Fruit fly (Drosophila melanogaster): ENCODE measurements around the gene Abd-B.

Abd-B gene

dm6 chr3R:16882491-16882933 is 89.5 kb downstream of the Abd-B start (continued):
- TF ChIP-seq gfzf (GFP tag; optimal IDR thresholded peaks at IDR 0.05), result no peak
- TF ChIP-seq Med (GFP tag), result peak; percentile 82
- no peak for TF ChIP-seq Dip3 (GFP tag; optimal IDR thresholded peaks at IDR 0.05)
- TF ChIP-seq ro (GFP tag; IDR thresholded peaks at IDR 0.05), result no peak
- no peak for TF ChIP-seq Dfd (GFP tag; optimal IDR thresholded peaks at IDR 0.05)
- no peak for TF ChIP-seq Asciz (GFP tag; optimal IDR thresholded peaks at IDR 0.05)
- no peak for TF ChIP-seq ham (GFP tag; IDR thresholded peaks at IDR 0.05)
- peak; percentile 30; the same call in 1 of the 2 replicates for TF ChIP-seq CG17328 (GFP tag; IDR thresholded peaks at IDR 0.05)
- no peak for TF ChIP-seq slp2 (GFP tag; optimal IDR thresholded peaks at IDR 0.05)
- TF ChIP-seq CG8388 (GFP tag; optimal IDR thresholded peaks at IDR 0.05), result no peak
- no peak for TF ChIP-seq MESR4 (GFP tag; optimal IDR thresholded peaks at IDR 0.05)
- peak; percentile 18 for TF ChIP-seq CG2712 (tag; optimal IDR thresholded peaks at IDR 0.05)
- no peak for TF ChIP-seq Lhr (GFP tag; optimal IDR thresholded peaks at IDR 0.05)
- TF ChIP-seq CG18476 (GFP tag; optimal IDR thresholded peaks at IDR 0.05), result no peak
- TF ChIP-seq kah (GFP tag; optimal IDR thresholded peaks at IDR 0.05), result no peak
- no peak for TF ChIP-seq nerfin-2 (GFP tag; IDR thresholded peaks at IDR 0.05; ENCODE audit: partially characterized antibody)
- TF ChIP-seq nerfin-1 (tag; optimal IDR thresholded peaks at IDR 0.05), result peak; percentile 57
- TF ChIP-seq org-1 (GFP tag; optimal IDR thresholded peaks at IDR 0.05), result no peak
- 0 out of 3 replicates have a peak, but pooled peaks have one; percentile 26 for TF ChIP-seq CG34422 (GFP tag; IDR thresholded peaks at IDR 0.05)
- no peak for TF ChIP-seq Bdp1 (GFP tag; optimal IDR thresholded peaks at IDR 0.05)
- 0 out of 3 replicates have a peak, but pooled peaks have one; percentile 24 for TF ChIP-seq Mrtf (GFP tag; IDR thresholded peaks at IDR 0.05)
- TF ChIP-seq zen (tag; optimal IDR thresholded peaks at IDR 0.05), result peak; percentile 79
- TF ChIP-seq CG11456 (GFP tag; IDR thresholded peaks at IDR 0.05), result peak; percentile 59; the same call in 1 of the 3 replicates
- TF ChIP-seq lmd (GFP tag; IDR thresholded peaks at IDR 0.05), result no peak
- TF ChIP-seq ind (GFP tag; optimal IDR thresholded peaks at IDR 0.05), result no peak
- TF ChIP-seq CG14014 (GFP tag; IDR thresholded peaks at IDR 0.05), result no peak
- peak; percentile 23; the same call in 1 of the 2 replicates for TF ChIP-seq Bgb (GFP tag; IDR thresholded peaks at IDR 0.05; ENCODE audit: partially characterized antibody)
- TF ChIP-seq dan (GFP tag; IDR thresholded peaks at IDR 0.05), result no peak
- no peak for TF ChIP-seq CG8089 (GFP tag; optimal IDR thresholded peaks at IDR 0.05)
- TF ChIP-seq CG10959 (GFP tag; IDR thresholded peaks at IDR 0.05), result no peak
- no peak for TF ChIP-seq CG6765 (GFP tag; optimal IDR thresholded peaks at IDR 0.05)
- peak; percentile 89 to 100 for TF ChIP-seq insv (GFP tag; optimal IDR thresholded peaks at IDR 0.05)
- TF ChIP-seq CG15514 (GFP tag; optimal IDR thresholded peaks at IDR 0.05), result no peak
- no peak for TF ChIP-seq Ets65A (GFP tag)
- TF ChIP-seq shn (GFP tag; optimal IDR thresholded peaks at IDR 0.05), result no peak
- peak in 1 of 2 experiments; percentile 28 for TF ChIP-seq Pdp1 (GFP tag; optimal IDR thresholded peaks at IDR 0.05)
- TF ChIP-seq grau (tag; optimal IDR thresholded peaks at IDR 0.05), result peak; percentile 7
- no peak for TF ChIP-seq Abd-B (GFP tag; optimal IDR thresholded peaks at IDR 0.05)
- no peak for TF ChIP-seq odd (GFP tag; optimal IDR thresholded peaks at IDR 0.05)
- TF ChIP-seq fu2 (GFP tag; optimal IDR thresholded peaks at IDR 0.05), result no peak
- TF ChIP-seq phol (tag; optimal IDR thresholded peaks at IDR 0.05), result peak; percentile 95
- TF ChIP-seq BtbVII (GFP tag; optimal IDR thresholded peaks at IDR 0.05), result no peak
- TF ChIP-seq CG15269 (tag; optimal IDR thresholded peaks at IDR 0.05), result no peak
- no peak for TF ChIP-seq H2.0 (GFP tag; IDR thresholded peaks at IDR 0.05)
- TF ChIP-seq Kr (GFP tag; optimal IDR thresholded peaks at IDR 0.05), result peak; percentile 12
- TF ChIP-seq Eip74EF (GFP tag; optimal IDR thresholded peaks at IDR 0.05), result no peak
- TF ChIP-seq CG1832 (GFP tag; optimal IDR thresholded peaks at IDR 0.05), result peak; percentile 84
- no peak for TF ChIP-seq CG9932 (GFP tag; IDR thresholded peaks at IDR 0.05)
- no peak for TF ChIP-seq CG15073 (GFP tag; optimal IDR thresholded peaks at IDR 0.05)
- TF ChIP-seq Mes4 (GFP tag; optimal IDR thresholded peaks at IDR 0.05), result no peak
- TF ChIP-seq HHEX (GFP tag; optimal IDR thresholded peaks at IDR 0.05), result no peak

Measured in whole organism, embryonic.